Fruit fly (Drosophila melanogaster): Measurements from ENCODE around the gene Cisd2.

dm6 chr3R:29214262-29214661 lies 9.0 kb downstream of the Cisd2 start:
- TF ChIP-seq Sin3A (optimal IDR thresholded peaks at IDR 0.05) = no peak
- no peak for TF ChIP-seq psq (optimal IDR thresholded peaks at IDR 0.05)
- no peak for TF ChIP-seq insv (optimal IDR thresholded peaks at IDR 0.05)
- no peak for TF ChIP-seq h (optimal IDR thresholded peaks at IDR 0.05)
- no peak for TF ChIP-seq ttk (optimal IDR thresholded peaks at IDR 0.05)

All from Kc167 (cell line).